Worm (Caenorhabditis elegans): Measurements from ENCODE around the gene abhd-3.1.

Gene abhd-3.1

DNA sequence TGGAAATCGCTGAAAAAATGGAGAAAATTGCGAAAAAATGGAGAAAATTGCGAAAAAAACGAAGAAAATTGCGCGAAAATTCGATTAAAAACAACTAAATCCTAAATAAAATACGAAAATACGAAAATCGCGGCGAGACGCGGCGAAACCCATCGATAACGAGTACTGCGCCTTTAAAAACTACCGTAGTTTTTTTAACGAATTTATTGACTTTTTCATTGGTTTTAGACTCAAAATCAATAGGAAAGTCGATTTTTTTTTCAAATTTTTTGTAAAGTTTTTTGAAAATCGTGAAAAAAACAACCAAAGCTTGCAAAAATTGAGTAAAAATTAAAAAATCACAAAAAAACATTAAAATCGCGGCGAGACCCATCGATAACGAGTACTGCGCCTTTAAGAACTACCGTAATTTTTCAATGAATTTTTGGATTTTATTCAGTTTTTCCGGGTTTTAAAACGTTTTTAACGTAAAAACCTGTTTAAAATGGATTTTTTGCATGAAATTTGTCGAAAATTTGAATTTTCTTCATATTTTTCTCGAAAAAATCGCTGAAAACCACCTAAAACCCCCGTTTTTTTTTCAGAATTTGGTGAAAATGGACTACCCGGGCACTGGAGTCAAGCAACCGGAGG lies 39.2 kb upstream of the abhd-3.1 start, which contains the start of the genes chk-2 and Y60A3A.19:
chk-2 (minus strand) TSS at position 51 of the 633 bp plus-strand sequence.
Y60A3A.19 (plus strand) TSS at position 583 of the 633 bp plus-strand sequence.
- peak; percentile 41; the same call in 1 of the 2 replicates for TF ChIP-seq ceh-91 (GFP tag; IDR thresholded peaks at IDR 0.05)
- TF ChIP-seq efl-1 (GFP tag; optimal IDR thresholded peaks at IDR 0.05): peak; percentile 69
- peak; percentile 11 for TF ChIP-seq snpc-1.3 (tag; optimal IDR thresholded peaks at IDR 0.05; ENCODE audit: insufficient read depth)
- TF ChIP-seq rcor-1 (GFP tag; IDR thresholded peaks at IDR 0.05): 0 out of 2 replicates have a peak, but pooled peaks have one; percentile 7
- TF ChIP-seq madf-8 (GFP tag; conservative IDR thresholded peaks at IDR 0.05): peak; percentile 44; the same call in 1 of the 2 replicates
- TF ChIP-seq ceh-100 (GFP tag; IDR thresholded peaks at IDR 0.05): no peak
- no peak for TF ChIP-seq ceh-27 (GFP tag; optimal IDR thresholded peaks at IDR 0.05)
- TF ChIP-seq D2030.7 (GFP tag; IDR thresholded peaks at IDR 0.05): peak; percentile 68; the same call in 1 of the 2 replicates
- TF ChIP-seq dox-1 (GFP tag; IDR thresholded peaks at IDR 0.05): peak; percentile 31; the same call in 1 of the 2 replicates
- peak; percentile 21 for TF ChIP-seq lin-54 (GFP tag; optimal IDR thresholded peaks at IDR 0.05)
- TF ChIP-seq bed-1 (GFP tag; IDR thresholded peaks at IDR 0.05): no peak
- peak; percentile 89 for TF ChIP-seq F33H1.4 (GFP tag; IDR thresholded peaks at IDR 0.05)
- TF ChIP-seq madf-6 (GFP tag; IDR thresholded peaks at IDR 0.05): peak; percentile 89
- 0 out of 2 replicates have a peak, but pooled peaks have one; percentile 16 for TF ChIP-seq hsf-1 (GFP tag; IDR thresholded peaks at IDR 0.05)
- TF ChIP-seq lsl-1 (GFP tag; optimal IDR thresholded peaks at IDR 0.05): peak; percentile 94
- TF ChIP-seq xnd-1 (tag; optimal IDR thresholded peaks at IDR 0.05): peak; percentile 90

ce11 chrV:19922613-19923012 lies 32.7 kb upstream of the abhd-3.1 start, which contains the start of gene Y60A3A.16:
Gene Y60A3A.16 (minus strand): TSS chrV:19922713.
- TF ChIP-seq B0261.1 (tag; optimal IDR thresholded peaks at IDR 0.05) (no peak), ama-1 (optimal IDR thresholded peaks at IDR 0.05) (no peak), ama-1 (GFP tag; optimal IDR thresholded peaks at IDR 0.05) (no peak), mel-28 (tag; optimal IDR thresholded peaks at IDR 0.05; ENCODE audit: borderline replicate concordance) (no peak), somi-1 (GFP tag; optimal IDR thresholded peaks at IDR 0.05) (no peak), nhr-120 (GFP tag; IDR thresholded peaks at IDR 0.05) (no peak), hsf-1 (GFP tag; IDR thresholded peaks at IDR 0.05) (no peak), snpc-1.3 (tag; optimal IDR thresholded peaks at IDR 0.05; ENCODE audit: insufficient read depth) (no peak)

- TF ChIP-seq F55B11.4 (tag; optimal IDR thresholded peaks at IDR 0.05; ENCODE audit: borderline replicate concordance, insufficient read depth) (no peak), egl-44 (GFP tag; IDR thresholded peaks at IDR 0.05) (no peak), nhr-27 (tag; optimal IDR thresholded peaks at IDR 0.05) (no peak), atf-7 (tag; optimal IDR thresholded peaks at IDR 0.05) (no peak), lin-40 (tag; optimal IDR thresholded peaks at IDR 0.05) (no peak), madf-6 (GFP tag; IDR thresholded peaks at IDR 0.05) (no peak), efl-1 (GFP tag; optimal IDR thresholded peaks at IDR 0.05) (no peak), ceh-91 (GFP tag; IDR thresholded peaks at IDR 0.05) (no peak), F22D6.2 (tag; optimal IDR thresholded peaks at IDR 0.05) (no peak), Y56A3A.18 (GFP tag; IDR thresholded peaks at IDR 0.05) (no peak), Y67H2A.10 (GFP tag; conservative IDR thresholded peaks at IDR 0.05) (no peak), F52B5.7 (tag; optimal IDR thresholded peaks at IDR 0.05) (no peak)
Observed at ce11 chrV:19923924-19924323, 31.4 kb upstream of the abhd-3.1 start, which contains the start of gene skr-4. Gene skr-4 (plus strand): TSS chrV:19924224.

DNA sequence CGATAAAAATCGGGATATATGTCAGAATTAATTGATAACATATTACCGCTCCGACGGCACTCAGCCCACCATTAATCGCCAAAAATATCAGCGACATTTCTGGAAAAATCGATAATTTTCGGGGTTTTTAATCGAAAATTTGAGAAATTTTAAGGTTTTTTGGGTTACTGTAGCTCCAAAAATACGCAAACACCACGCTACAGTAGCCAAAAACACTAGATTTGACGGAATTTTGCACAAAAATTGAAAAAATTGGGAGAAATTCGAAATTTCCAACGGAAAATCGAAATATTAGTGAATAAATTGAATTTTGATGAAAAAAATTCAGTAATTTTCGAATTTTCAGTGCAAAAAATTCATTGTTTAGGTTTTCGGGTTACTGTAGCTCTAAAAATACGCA lies 21.1 kb upstream of the abhd-3.1 start, which contains the start of gene algn-7:
algn-7 (minus strand) TSS at position 101 of the 400 bp plus-strand sequence.
- TF ChIP-seq ceh-40 (GFP tag; IDR thresholded peaks at IDR 0.05) (no peak), lsl-1 (GFP tag; optimal IDR thresholded peaks at IDR 0.05) (peak; percentile 8)

All from whole organism, young adult.